Fruit fly (Drosophila melanogaster): ENCODE data around the gene CG31998.
A peak's percentile ranks its signal among the peaks of the same experiment; 100 is the strongest.

CG31998 gene

dm6 chr4:179062-179919 is 26.5 kb downstream of the CG31998 start, which contains the start of gene Arl4 (continued):
- TF ChIP-seq CG33213 (GFP tag; optimal IDR thresholded peaks at IDR 0.05) (peak; percentile 25), CG8089 (GFP tag; optimal IDR thresholded peaks at IDR 0.05) (peak; percentile 57), Usf (GFP tag; optimal IDR thresholded peaks at IDR 0.05) (no peak), CG10267 (tag; optimal IDR thresholded peaks at IDR 0.05) (peak; percentile 28), CG30020 (tag; optimal IDR thresholded peaks at IDR 0.05) (peak; percentile 97), Sry-β (GFP tag; optimal IDR thresholded peaks at IDR 0.05) (peak; percentile 47), CG2120 (GFP tag; optimal IDR thresholded peaks at IDR 0.05) (peak; percentile 26), CG2199 (GFP tag; IDR thresholded peaks at IDR 0.05) (peak; percentile 59; the same call in 2 of the 3 replicates), nom (GFP tag; optimal IDR thresholded peaks at IDR 0.05) (peak; percentile 20), CG1024 (GFP tag; IDR thresholded peaks at IDR 0.05) (peak; percentile 99), unc-4 (GFP tag; IDR thresholded peaks at IDR 0.05; ENCODE audit: partially characterized antibody) (no peak), tna (GFP tag; IDR thresholded peaks at IDR 0.05; ENCODE audit: partially characterized antibody) (no peak), CG13287 (GFP tag; IDR thresholded peaks at IDR 0.05; ENCODE audit: partially characterized antibody) (peak; percentile 38; the same call in 1 of the 2 replicates), zfh2 (GFP tag; optimal IDR thresholded peaks at IDR 0.05) (peak; percentile 16), pzg (GFP tag; optimal IDR thresholded peaks at IDR 0.05) (peak; percentile 87), hth (optimal IDR thresholded peaks at IDR 0.05) (no peak), pfk (GFP tag; optimal IDR thresholded peaks at IDR 0.05) (peak; percentile 87), CG1647 (GFP tag; optimal IDR thresholded peaks at IDR 0.05) (no peak), Ets65A (GFP tag) (peak; percentile 94), sens (GFP tag) (peak; percentile 14), BEAF-32 (GFP tag; optimal IDR thresholded peaks at IDR 0.05) (peak; percentile 63), eyg (GFP tag; optimal IDR thresholded peaks at IDR 0.05) (no peak), CG7357 (GFP tag; IDR thresholded peaks at IDR 0.05) (peak; percentile 98), MBD-R2 (GFP tag; IDR thresholded peaks at IDR 0.05) (peak; percentile 31), row (GFP tag; IDR thresholded peaks at IDR 0.05) (peak; percentile 86), wek (GFP tag; optimal IDR thresholded peaks at IDR 0.05) (peak; percentile 30), Myb (GFP tag; optimal IDR thresholded peaks at IDR 0.05) (peak; percentile 41), NfI (GFP tag; optimal IDR thresholded peaks at IDR 0.05) (no peak), ind (GFP tag; optimal IDR thresholded peaks at IDR 0.05) (peak; percentile 16), lab (GFP tag; optimal IDR thresholded peaks at IDR 0.05) (no peak), dpn (GFP tag; optimal IDR thresholded peaks at IDR 0.05) (peak; percentile 8 to 11), CG8290 (GFP tag; optimal IDR thresholded peaks at IDR 0.05) (peak; percentile 78), CG8290 (tag; optimal IDR thresholded peaks at IDR 0.05) (peak; percentile 69 to 92), Ets97D (GFP tag; optimal IDR thresholded peaks at IDR 0.05) (peak; percentile 63), HmgZ (tag; optimal IDR thresholded peaks at IDR 0.05) (peak; percentile 60), CG17361 (GFP tag; IDR thresholded peaks at IDR 0.05) (peak; percentile 60; the same call in 1 of the 3 replicates), CG13424 (tag; optimal IDR thresholded peaks at IDR 0.05) (peak; percentile 7), Fer2 (tag; optimal IDR thresholded peaks at IDR 0.05) (peak; percentile 8), fu2 (GFP tag; optimal IDR thresholded peaks at IDR 0.05) (peak; percentile 36), MESR4 (GFP tag; optimal IDR thresholded peaks at IDR 0.05) (peak; percentile 75), Xbp1 (GFP tag; optimal IDR thresholded peaks at IDR 0.05) (peak; percentile 34), grau (tag; optimal IDR thresholded peaks at IDR 0.05) (no peak), sima (GFP tag; optimal IDR thresholded peaks at IDR 0.05) (no peak), ap (GFP tag; IDR thresholded peaks at IDR 0.05) (no peak), CG17385 (GFP tag; optimal IDR thresholded peaks at IDR 0.05) (no peak), Med (GFP tag) (peak; percentile 65), CG30403 (GFP tag; optimal IDR thresholded peaks at IDR 0.05) (peak; percentile 5), Lhr (GFP tag; optimal IDR thresholded peaks at IDR 0.05) (peak; percentile 69), Dip3 (GFP tag; optimal IDR thresholded peaks at IDR 0.05) (peak; percentile 16)
